Worm (Caenorhabditis elegans) whole organism, L2 larva: ENCODE measurements around the gene H40L08.3.
A peak's percentile ranks its signal among the peaks of the same experiment; 100 is the strongest.

Source experiments
- F13H6.1 ChIP-seq: sonication (generic microtip); optimal IDR thresholded peaks from 2 replicates; lab custom pipeline; 2016; ENCODE audit warnings: missing genetic modification characterization, missing compliant biosample characterization
- R02D3.7 ChIP-seq: fragments of 150-350 bp; optimal IDR thresholded peaks from 2 replicates; lab custom pipeline; 2014; ENCODE audit warnings: missing biosample characterization, missing genetic modification characterization
- Y55F3AM.14 ChIP-seq: fragments of 200-800 bp; sonication (Bioruptor generic); optimal IDR thresholded peaks from 2 replicates; lab custom pipeline; 2018; ENCODE audit warnings: mild to moderate bottlenecking, missing genetic modification characterization, missing compliant biosample characterization
- ZK546.5 ChIP-seq: sonication (generic microtip); optimal IDR thresholded peaks from 2 replicates; lab custom pipeline; 2017; ENCODE audit warnings: missing biosample characterization, missing genetic modification characterization
- aly-2 ChIP-seq: fragments of 150-350 bp; optimal IDR thresholded peaks from 2 replicates; lab custom pipeline; 2014; ENCODE audit warnings: missing biosample characterization, missing genetic modification characterization
- blmp-1 ChIP-seq: sonication (generic microtip); optimal IDR thresholded peaks from 2 replicates; lab custom pipeline; 2017; ENCODE audit warnings: missing genetic modification characterization, mild to moderate bottlenecking, missing compliant biosample characterization, antibody characterized with exemption, moderate library complexity; ENCODE audit not compliant: insufficient read depth
- ceh-82 ChIP-seq: fragments of 150-350 bp; optimal IDR thresholded peaks from 2 replicates; lab custom pipeline; 2014; ENCODE audit warnings: missing biosample characterization, missing genetic modification characterization
- crh-2 ChIP-seq: sonication (generic microtip); optimal IDR thresholded peaks from 2 replicates; lab custom pipeline; 2017; ENCODE audit warnings: missing biosample characterization, missing genetic modification characterization
- dmd-4 ChIP-seq: sonication (generic microtip); optimal IDR thresholded peaks from 2 replicates; lab custom pipeline; 2017; ENCODE audit warnings: missing biosample characterization, missing genetic modification characterization
- egl-27 ChIP-seq: sonication (generic microtip); optimal IDR thresholded peaks from 3 replicates; lab custom pipeline; 2017; ENCODE audit warnings: missing biosample characterization, missing genetic modification reagents, missing genetic modification characterization
- elt-3 ChIP-seq: sonication (generic microtip); optimal IDR thresholded peaks from 2 replicates; lab custom pipeline; 2017; ENCODE audit warnings: missing biosample characterization, missing genetic modification characterization
- fos-1 ChIP-seq: fragments of 150-350 bp; optimal IDR thresholded peaks from 2 replicates; lab custom pipeline; 2014; ENCODE audit warnings: missing biosample characterization, missing genetic modification characterization
- gmeb-1 ChIP-seq: fragments of 150-350 bp; optimal IDR thresholded peaks from 2 replicates; lab custom pipeline; 2014; ENCODE audit warnings: missing biosample characterization, missing genetic modification characterization
- lin-11 ChIP-seq: fragments of 150-350 bp; sonication (generic microtip); optimal IDR thresholded peaks from 2 replicates; lab custom pipeline; 2014; ENCODE audit warnings: missing biosample characterization, missing genetic modification characterization, inconsistent platforms, mixed read lengths
- mab-5 ChIP-seq: fragments of 150-350 bp; optimal IDR thresholded peaks from 2 replicates; lab custom pipeline; 2014; ENCODE audit warnings: missing biosample characterization, missing genetic modification characterization
- mbf-1 ChIP-seq: sonication (generic microtip); optimal IDR thresholded peaks from 2 replicates; lab custom pipeline; 2017; ENCODE audit warnings: missing biosample characterization, missing genetic modification characterization
- nhr-11 ChIP-seq: fragments of 150-350 bp; optimal IDR thresholded peaks from 2 replicates; lab custom pipeline; 2014; ENCODE audit warnings: missing biosample characterization, missing genetic modification characterization
- nhr-12 ChIP-seq: fragments of 150-350 bp; optimal IDR thresholded peaks from 2 replicates; lab custom pipeline; 2014; ENCODE audit warnings: missing biosample characterization, missing genetic modification characterization
- nhr-129 ChIP-seq: fragments of 150-350 bp; optimal IDR thresholded peaks from 2 replicates; lab custom pipeline; 2014; ENCODE audit warnings: missing biosample characterization, missing genetic modification characterization
- nhr-21 ChIP-seq: fragments of 150-350 bp; optimal IDR thresholded peaks from 2 replicates; lab custom pipeline; 2014; ENCODE audit warnings: missing biosample characterization, missing genetic modification characterization
- nhr-23 ChIP-seq: fragments of 150-350 bp; optimal IDR thresholded peaks from 2 replicates; lab custom pipeline; 2014; ENCODE audit warnings: missing biosample characterization, missing genetic modification reagents, missing genetic modification characterization
- nhr-25 ChIP-seq: fragments of 150-350 bp; sonication (generic microtip); optimal IDR thresholded peaks from 3 replicates; lab custom pipeline; 2014; ENCODE audit warnings: missing biosample characterization, missing genetic modification characterization
- nhr-6 ChIP-seq: fragments of 150-350 bp; optimal IDR thresholded peaks from 2 replicates; lab custom pipeline; 2014; ENCODE audit warnings: missing biosample characterization, missing genetic modification characterization
- nhr-77 ChIP-seq: fragments of 150-350 bp; optimal IDR thresholded peaks from 2 replicates; lab custom pipeline; 2014; ENCODE audit warnings: missing biosample characterization, missing genetic modification characterization
- peb-1 ChIP-seq: fragments of 150-350 bp; optimal IDR thresholded peaks from 2 replicates; lab custom pipeline; 2014; ENCODE audit warnings: missing biosample characterization, missing genetic modification characterization
- sem-4 ChIP-seq: fragments of 150-350 bp; optimal IDR thresholded peaks from 2 replicates; lab custom pipeline; 2014; ENCODE audit warnings: missing biosample characterization, missing genetic modification reagents, missing genetic modification characterization
- sma-3 ChIP-seq: sonication (generic microtip); optimal IDR thresholded peaks from 2 replicates; lab custom pipeline; 2016; ENCODE audit warnings: missing genetic modification reagents, missing genetic modification characterization, missing compliant biosample characterization
- sma-9 ChIP-seq, 2 experiments: fragments of 150-350 bp in 1 of 2; sonication (generic microtip) in 1 of 2; optimal IDR thresholded peaks; 2 replicates each; lab custom pipeline; 2014 to 2016; ENCODE audit warnings: missing genetic modification characterization in 2 of 2, mild to moderate bottlenecking in 1 of 2, missing biosample characterization in 1 of 2, missing compliant biosample characterization in 1 of 2, missing genetic modification reagents in 1 of 2, moderate library complexity in 1 of 2
- unc-39 ChIP-seq: fragments of 150-350 bp; optimal IDR thresholded peaks from 2 replicates; lab custom pipeline; 2014; ENCODE audit warnings: missing biosample characterization, missing genetic modification characterization
- unc-55 ChIP-seq: fragments of 150-350 bp; sonication (generic microtip); optimal IDR thresholded peaks from 3 replicates; lab custom pipeline; 2014; ENCODE audit warnings: missing biosample characterization, missing genetic modification reagents, missing genetic modification characterization
- unc-62 ChIP-seq: fragments of 150-350 bp; optimal IDR thresholded peaks from 2 replicates; lab custom pipeline; 2014; ENCODE audit warnings: missing biosample characterization, missing genetic modification reagents, missing genetic modification characterization
- zag-1 ChIP-seq: fragments of 150-350 bp; optimal IDR thresholded peaks from 2 replicates; lab custom pipeline; 2014; ENCODE audit warnings: missing biosample characterization, missing genetic modification characterization
- ztf-1 ChIP-seq: fragments of 200-800 bp; sonication (Bioruptor generic); conservative IDR thresholded peaks from 2 replicates; pipeline ENCODE4 v1.3.6; 2022; ENCODE audit warnings: missing genetic modification characterization, missing compliant biosample characterization
- ztf-11 ChIP-seq: sonication (generic microtip); optimal IDR thresholded peaks from 2 replicates; lab custom pipeline; 2017; ENCODE audit warnings: missing biosample characterization, missing genetic modification characterization

Gene H40L08.3

DNA sequence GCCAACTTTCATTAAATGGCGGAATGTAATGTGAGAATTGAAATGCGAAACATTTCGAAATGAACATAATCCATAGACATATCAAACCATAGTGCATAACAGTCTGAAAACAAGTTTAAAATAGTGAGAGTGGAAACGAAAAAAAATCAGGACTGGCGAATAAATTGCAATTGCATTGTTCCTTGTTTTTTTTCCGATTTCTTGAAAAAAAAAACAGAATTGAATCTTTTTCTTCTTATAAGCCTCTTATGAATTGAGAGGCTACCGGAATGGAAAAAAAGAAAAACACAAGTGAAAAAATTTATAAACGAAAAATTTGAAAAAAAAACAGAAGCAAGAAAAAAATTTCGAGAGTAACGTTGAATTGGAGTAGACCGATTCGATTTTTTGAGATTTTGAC is 40.6 kb upstream of the H40L08.3 start, which contains the start of gene R07D5.2:
TSS of gene R07D5.2 (minus strand) at position 101 of the 400 bp plus-strand sequence.
- TF ChIP-seq mbf-1 (tag; lab: Kevin White, UChicago), result no peak
- no peak for TF ChIP-seq F13H6.1 (tag; lab: Kevin White, UChicago)
- TF ChIP-seq mab-5 (tag; lab: Kevin White, UChicago), result no peak
- no peak for TF ChIP-seq nhr-23 (tag; lab: Kevin White, UChicago)
- TF ChIP-seq sem-4 (tag; lab: Kevin White, UChicago), result no peak
- TF ChIP-seq nhr-11 (tag; lab: Kevin White, UChicago), result no peak
- no peak for TF ChIP-seq unc-62
- no peak for TF ChIP-seq unc-55 (GFP tag; lab: Kevin White, UChicago)
- no peak for TF ChIP-seq fos-1 (tag; lab: Kevin White, UChicago)
- no peak for TF ChIP-seq nhr-12
- no peak for TF ChIP-seq peb-1 (tag; lab: Kevin White, UChicago)

DNA sequence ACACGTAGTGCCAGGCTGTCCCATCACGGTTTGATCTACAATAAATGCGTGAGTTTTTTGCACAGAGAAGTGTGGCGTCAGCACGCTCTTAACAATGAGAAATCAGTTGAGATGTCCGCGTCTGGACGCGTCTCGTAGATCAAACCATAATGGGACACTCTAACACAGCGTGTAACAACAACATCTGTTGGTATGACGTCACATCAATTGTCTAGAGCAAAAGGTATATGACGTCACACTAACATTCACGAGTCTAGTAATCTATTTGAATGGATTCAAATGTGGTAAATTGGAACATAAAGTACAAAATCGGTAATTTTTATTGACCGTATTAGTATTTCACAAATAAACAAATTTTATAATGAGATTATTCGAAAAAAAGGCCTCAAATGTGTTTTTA is 39.9 kb upstream of the H40L08.3 start:
- TF ChIP-seq zag-1 (tag; lab: Kevin White, UChicago) (no peak), nhr-21 (no peak), R02D3.7 (no peak), lin-11 (no peak), nhr-77 (tag; lab: Kevin White, UChicago) (no peak), elt-3 (tag; lab: Kevin White, UChicago) (no peak)

DNA sequence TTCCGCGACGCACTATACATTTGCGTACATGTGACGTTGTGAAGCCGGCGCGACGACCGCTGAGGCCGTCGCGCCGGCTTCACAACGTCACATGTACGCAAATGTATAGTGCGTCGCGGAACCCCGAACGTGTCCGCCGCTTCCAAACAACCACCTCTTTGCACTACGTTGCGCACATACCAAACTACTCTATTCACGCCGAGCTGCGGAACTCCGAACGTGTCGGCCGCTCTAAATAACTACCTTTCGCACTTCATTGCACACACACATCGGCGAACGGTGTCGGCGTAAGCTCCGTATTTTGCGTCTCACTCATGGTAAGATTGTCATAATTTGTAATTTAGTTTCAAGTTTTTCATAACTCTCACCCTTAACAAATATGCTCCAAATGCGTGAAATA is 36.3 kb upstream of the H40L08.3 start:
- TF ChIP-seq nhr-25, result no peak
- TF ChIP-seq dmd-4 (tag; lab: Kevin White, UChicago), result no peak
- TF ChIP-seq egl-27 (tag; lab: Kevin White, UChicago), result no peak

DNA sequence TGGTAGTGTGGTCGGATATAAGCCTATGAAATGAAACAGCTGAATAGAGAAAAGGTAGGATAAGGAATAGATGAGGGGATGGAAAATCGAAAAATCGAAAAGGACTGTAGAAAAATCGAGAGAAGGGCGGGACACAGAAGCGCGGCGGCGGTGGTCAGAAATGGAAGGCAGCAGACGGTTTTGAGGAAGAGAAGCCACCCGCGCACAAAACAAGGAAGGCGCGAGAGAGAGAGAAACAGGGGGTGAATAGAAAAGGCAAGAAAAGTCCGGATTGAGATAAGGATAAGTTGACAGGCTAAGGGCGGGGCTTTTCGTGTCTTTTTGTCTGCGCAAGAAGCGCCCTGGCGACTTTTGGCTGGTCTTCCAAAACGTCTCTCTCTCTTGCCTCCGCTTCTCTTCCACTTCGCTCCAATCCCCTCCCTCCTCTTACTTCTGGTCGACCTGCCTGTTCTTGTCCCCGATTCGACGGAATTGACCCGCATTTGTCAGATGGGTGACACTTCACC is 31.9 kb upstream of the H40L08.3 start, which contains the start of gene mlt-9:
TSS of gene mlt-9 (minus strand) at position 51 of the 506 bp plus-strand sequence.
- TF ChIP-seq F13H6.1 (tag; lab: Kevin White, UChicago) (no peak), ceh-82 (tag; lab: Kevin White, UChicago) (no peak), sem-4 (tag; lab: Kevin White, UChicago) (no peak), gmeb-1 (tag; lab: Kevin White, UChicago) (no peak), sma-9 (GFP tag; optimal IDR thresholded peaks at IDR 0.05; lab: Kevin White, UChicago) (no peak), sma-9 (tag; optimal IDR thresholded peaks at IDR 0.05; lab: Kevin White, UChicago) (no peak), nhr-6 (tag; lab: Kevin White, UChicago) (no peak), nhr-129 (tag; lab: Kevin White, UChicago) (no peak), ztf-1 (no peak)

DNA sequence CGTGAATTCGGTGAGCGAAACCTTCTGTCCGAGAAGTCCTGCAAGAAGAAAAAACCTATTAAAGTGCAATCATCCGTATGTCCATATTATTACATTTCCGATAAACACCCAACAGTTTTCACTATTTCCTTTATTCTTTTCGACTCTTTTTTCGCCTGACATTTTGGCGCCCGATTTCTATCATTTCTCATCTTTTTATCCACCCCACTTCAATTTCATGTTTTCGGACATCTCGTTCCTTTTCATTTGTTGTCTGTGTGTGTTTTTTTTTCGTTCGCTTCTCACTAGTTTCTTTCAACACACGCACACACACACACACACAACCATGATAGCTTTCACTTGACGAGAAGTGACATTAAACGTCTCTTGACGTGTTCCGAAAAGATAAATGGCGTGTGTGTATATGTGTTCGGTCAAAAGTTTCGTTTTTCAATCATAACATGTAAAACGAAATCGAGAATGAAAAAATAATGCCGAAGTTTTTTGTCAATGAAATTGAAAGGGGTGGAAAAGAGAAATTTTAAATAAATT is 29.1 kb upstream of the H40L08.3 start:
- TF ChIP-seq fos-1 (tag; lab: Kevin White, UChicago), result no peak
- peak; percentile 89 for TF ChIP-seq blmp-1
- no peak for TF ChIP-seq zag-1 (tag; lab: Kevin White, UChicago)
- no peak for TF ChIP-seq crh-2 (tag; lab: Kevin White, UChicago)
- TF ChIP-seq peb-1 (tag; lab: Kevin White, UChicago), result no peak
- TF ChIP-seq nhr-21, result peak; percentile 22
- no peak for TF ChIP-seq Y55F3AM.14 (GFP tag; lab: Kevin White, UChicago)
- no peak for TF ChIP-seq lin-11
- TF ChIP-seq unc-55 (GFP tag; lab: Kevin White, UChicago), result no peak
- TF ChIP-seq ZK546.5 (tag; lab: Kevin White, UChicago), result no peak
- TF ChIP-seq nhr-12, result no peak
- TF ChIP-seq aly-2 (tag; lab: Kevin White, UChicago), result no peak
- no peak for TF ChIP-seq sma-9 (GFP tag; optimal IDR thresholded peaks at IDR 0.05; lab: Kevin White, UChicago)
- TF ChIP-seq sma-9 (tag; optimal IDR thresholded peaks at IDR 0.05; lab: Kevin White, UChicago), result no peak
- TF ChIP-seq nhr-6 (tag; lab: Kevin White, UChicago), result no peak
- no peak for TF ChIP-seq dmd-4 (tag; lab: Kevin White, UChicago)
- no peak for TF ChIP-seq ztf-11
- TF ChIP-seq mab-5 (tag; lab: Kevin White, UChicago), result no peak
- TF ChIP-seq nhr-11 (tag; lab: Kevin White, UChicago), result no peak
- TF ChIP-seq sem-4 (tag; lab: Kevin White, UChicago), result peak; percentile 31
- TF ChIP-seq nhr-129 (tag; lab: Kevin White, UChicago), result no peak
- TF ChIP-seq unc-39 (tag; lab: Kevin White, UChicago), result no peak
- no peak for TF ChIP-seq ceh-82 (tag; lab: Kevin White, UChicago)
- no peak for TF ChIP-seq ztf-1
- no peak for TF ChIP-seq sma-3 (GFP tag; lab: Kevin White, UChicago)
